Worm (Caenorhabditis elegans) whole organism, early embryonic: ENCODE data around the gene Y43E12A.2.

Experiments used
- B0310.2 ChIP-seq: sonication (generic microtip); optimal IDR thresholded peaks from 2 replicates; lab custom pipeline; 2016; ENCODE audit warnings: mild to moderate bottlenecking, missing genetic modification characterization, missing compliant biosample characterization
- ama-1 ChIP-seq: fragments of 150-350 bp; optimal IDR thresholded peaks from 2 replicates; lab custom pipeline; 2014
- ets-7 ChIP-seq: sonication (generic microtip); optimal IDR thresholded peaks from 2 replicates; lab custom pipeline; 2016; ENCODE audit warnings: missing genotype, missing genetic modification characterization, missing compliant biosample characterization
- flt-1 ChIP-seq: fragments of 200-800 bp; sonication (Bioruptor generic); IDR thresholded peaks from 2 replicates; pipeline ENCODE4 v1.3.6; 2022; ENCODE audit warnings: missing genetic modification characterization, missing compliant biosample characterization
- hmbx-1 ChIP-seq: sonication (generic microtip); optimal IDR thresholded peaks from 2 replicates; lab custom pipeline; 2016; ENCODE audit warnings: mild to moderate bottlenecking, missing genetic modification characterization, missing compliant biosample characterization
- hnd-1 ChIP-seq: sonication (generic microtip); optimal IDR thresholded peaks from 2 replicates; lab custom pipeline; 2016; ENCODE audit warnings: missing genetic modification characterization, missing compliant biosample characterization
- sea-1 ChIP-seq: fragments of 200-800 bp; sonication (Bioruptor generic); conservative IDR thresholded peaks from 2 replicates; pipeline ENCODE4 v1.3.6; 2022; ENCODE audit warnings: missing genetic modification characterization, missing compliant biosample characterization

DNA sequence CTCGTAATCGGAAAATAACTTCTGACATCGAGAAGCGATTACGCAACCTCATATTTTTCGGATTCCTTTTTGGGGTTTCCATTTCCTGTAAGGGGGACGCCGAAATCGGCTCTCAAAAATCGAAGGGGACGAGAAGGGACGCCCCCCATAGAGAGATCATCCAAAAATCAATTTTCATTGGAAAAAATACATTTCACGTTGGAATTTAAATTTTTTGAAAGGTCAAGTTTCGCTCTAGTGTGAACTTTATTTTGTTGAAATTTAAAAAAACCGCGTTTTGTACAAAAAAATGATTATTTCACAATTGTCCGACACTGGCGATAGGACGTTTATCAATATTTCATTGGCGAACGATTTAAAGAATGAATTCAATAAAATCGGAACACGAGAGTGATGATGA lies 29.9 kb upstream of the Y43E12A.2 start, which contains the start of gene Y69E1A.3:
- no peak for TF ChIP-seq hmbx-1
- TF ChIP-seq hnd-1 (tag; lab: Kevin White, UChicago): no peak
- no peak for TF ChIP-seq ets-7
- no peak for TF ChIP-seq ama-1
- TF ChIP-seq flt-1: no peak
- TF ChIP-seq sea-1 (GFP tag; lab: Robert Waterston, UW): no peak
- TF ChIP-seq B0310.2 (tag; lab: Kevin White, UChicago): no peak
